Worm (Caenorhabditis elegans): ENCODE measurements around the gene F19C6.2.

ce11 chrX:9999192-9999591 is 1.5 kb upstream of the F19C6.2 start, which contains the start of gene grk-1:
- no peak for TF ChIP-seq ceh-83 (GFP tag; optimal IDR thresholded peaks at IDR 0.05)
- no peak for TF ChIP-seq elt-3 (tag; optimal IDR thresholded peaks at IDR 0.05)
- no peak for TF ChIP-seq blmp-1 (tag; optimal IDR thresholded peaks at IDR 0.05)
- TF ChIP-seq ham-2 (GFP tag; optimal IDR thresholded peaks at IDR 0.05), result no peak
- no peak for TF ChIP-seq unc-62 (GFP tag; optimal IDR thresholded peaks at IDR 0.05)
- TF ChIP-seq mep-1 (tag; optimal IDR thresholded peaks at IDR 0.05), result no peak
- TF ChIP-seq hlh-1 (tag; optimal IDR thresholded peaks at IDR 0.05), result no peak
- no peak for TF ChIP-seq nhr-12 (tag; optimal IDR thresholded peaks at IDR 0.05)

Data from whole organism, mixed stage, embryonic.